Fruit fly (Drosophila melanogaster) whole organism, embryonic: ENCODE results near the gene Apoltp.

ENCODE experiments used
- ATbp ChIP-seq: fragments of 200-800 bp; sonication (Bioruptor generic); optimal IDR thresholded peaks from 2 replicates; lab custom pipeline; 2017; ENCODE audit warnings: missing biosample characterization, mild to moderate bottlenecking, missing genetic modification characterization, missing genetic modification reagents
- CG10654 ChIP-seq: fragments of 200-800 bp; sonication (Bioruptor generic); optimal IDR thresholded peaks from 2 replicates; lab custom pipeline; 2016; ENCODE audit warnings: missing biosample characterization, missing genetic modification characterization
- CG12299 ChIP-seq: fragments of 200-800 bp; sonication (Bioruptor generic); optimal IDR thresholded peaks from 2 replicates; lab custom pipeline; 2018; ENCODE audit warnings: missing biosample characterization, mild to moderate bottlenecking, missing genetic modification characterization
- CG12942 ChIP-seq: fragments of 200-800 bp; sonication (Bioruptor generic); optimal IDR thresholded peaks from 3 replicates; lab custom pipeline; 2016; ENCODE audit warnings: missing biosample characterization, missing genetic modification characterization
- CG13287 ChIP-seq: fragments of 200-800 bp; sonication (Bioruptor generic); IDR thresholded peaks from 2 replicates; pipeline ENCODE4 v1.3.6; 2022; ENCODE audit warnings: missing biosample characterization, missing genetic modification characterization; ENCODE audit not compliant: partially characterized antibody
- CG14050 ChIP-seq: fragments of 200-800 bp; sonication (Bioruptor generic); IDR thresholded peaks from 3 replicates; pipeline ENCODE4 v1.3.6; 2022; ENCODE audit warnings: missing biosample characterization, missing genetic modification characterization
- CG1602 ChIP-seq: fragments of 200-800 bp; sonication (Bioruptor generic); optimal IDR thresholded peaks from 3 replicates; lab custom pipeline; 2016; ENCODE audit warnings: missing biosample characterization, missing genetic modification characterization
- CG16813 ChIP-seq: fragments of 200-800 bp; sonication (Bioruptor generic); IDR thresholded peaks from 3 replicates; pipeline ENCODE4 v1.3.6; 2022; ENCODE audit warnings: missing biosample characterization, missing genetic modification characterization; ENCODE audit not compliant: partially characterized antibody
- CG17186 ChIP-seq: fragments of 200-800 bp; sonication (Bioruptor generic); optimal IDR thresholded peaks from 3 replicates; lab custom pipeline; 2017; ENCODE audit warnings: missing biosample characterization, missing genetic modification reagents, missing genetic modification characterization
- CG17328 ChIP-seq: fragments of 200-800 bp; sonication (Bioruptor generic); IDR thresholded peaks from 2 replicates; pipeline ENCODE4 v1.3.6; 2022; ENCODE audit warnings: missing biosample characterization, missing genetic modification characterization
- CG17359 ChIP-seq: fragments of 200-800 bp; sonication (Bioruptor generic); optimal IDR thresholded peaks from 3 replicates; lab custom pipeline; 2018; ENCODE audit warnings: missing biosample characterization, mild to moderate bottlenecking, missing genetic modification characterization, moderate library complexity
- CG31224 ChIP-seq: fragments of 200-800 bp; sonication (Bioruptor generic); IDR thresholded peaks from 2 replicates; pipeline ENCODE4 v1.3.6; 2022; ENCODE audit warnings: missing biosample characterization, missing genetic modification characterization
- CG34376 ChIP-seq: fragments of 200-800 bp; sonication (Bioruptor generic); optimal IDR thresholded peaks from 2 replicates; lab custom pipeline; 2018; ENCODE audit warnings: missing biosample characterization, mild to moderate bottlenecking, missing genetic modification characterization
- CG3726 ChIP-seq: fragments of 200-800 bp; sonication (Bioruptor generic); IDR thresholded peaks from 3 replicates; pipeline ENCODE4, ENCODE4 v1.3.6; 2022; ENCODE audit warnings: missing biosample characterization, missing genetic modification characterization
- CG4730 ChIP-seq: fragments of 200-800 bp; sonication (Bioruptor generic); IDR thresholded peaks from 2 replicates; pipeline ENCODE4 v1.3.6; 2022; ENCODE audit warnings: missing biosample characterization, missing genetic modification characterization
- CG6175 ChIP-seq: fragments of 200-800 bp; sonication (Bioruptor generic); IDR thresholded peaks from 3 replicates; pipeline ENCODE4 v1.3.6; 2022; ENCODE audit warnings: missing biosample characterization, missing genetic modification characterization
- CG6254 ChIP-seq: fragments of 200-800 bp; sonication (Bioruptor generic); optimal IDR thresholded peaks from 3 replicates; lab custom pipeline; 2017; ENCODE audit warnings: mild to moderate bottlenecking, missing biosample characterization, missing genetic modification reagents, missing genetic modification characterization
- CG6654 ChIP-seq: fragments of 200-800 bp; sonication (Bioruptor generic); optimal IDR thresholded peaks from 2 replicates; lab custom pipeline; 2017; ENCODE audit warnings: missing biosample characterization, mild to moderate bottlenecking, missing genetic modification characterization
- CG6683 ChIP-seq: fragments of 200-800 bp; sonication (Bioruptor generic); optimal IDR thresholded peaks from 2 replicates; lab custom pipeline; 2017; ENCODE audit warnings: missing biosample characterization, mild to moderate bottlenecking, missing genetic modification characterization, missing genetic modification reagents
- CG9215 ChIP-seq: fragments of 200-800 bp; sonication (Bioruptor generic); IDR thresholded peaks from 2 replicates; pipeline ENCODE4 v1.3.6; 2022; ENCODE audit warnings: missing biosample characterization, missing genetic modification characterization
- CG9727 ChIP-seq: fragments of 200-800 bp; sonication (Bioruptor generic); optimal IDR thresholded peaks from 3 replicates; lab custom pipeline; 2017; ENCODE audit warnings: missing biosample characterization, mild to moderate bottlenecking, missing genetic modification characterization
- Dip3 ChIP-seq: fragments of 200-800 bp; sonication (Bioruptor generic); optimal IDR thresholded peaks from 3 replicates; lab custom pipeline; 2016; ENCODE audit warnings: missing biosample characterization, missing genetic modification characterization
- Dp ChIP-seq: fragments of 200-800 bp; sonication (Bioruptor generic); optimal IDR thresholded peaks from 2 replicates; lab custom pipeline; 2018; ENCODE audit warnings: missing biosample characterization, mild to moderate bottlenecking, missing genetic modification characterization, moderate library complexity
- HHEX ChIP-seq: fragments of 200-800 bp; sonication (Bioruptor generic); optimal IDR thresholded peaks from 3 replicates; lab custom pipeline; 2017; ENCODE audit warnings: missing biosample characterization, mild to moderate bottlenecking, missing genetic modification characterization, missing genetic modification reagents
- Jarid2 ChIP-seq: fragments of 200-800 bp; sonication (Bioruptor generic); optimal IDR thresholded peaks from 3 replicates; lab custom pipeline; 2017; ENCODE audit warnings: mild to moderate bottlenecking, missing biosample characterization, missing genetic modification reagents, missing genetic modification characterization
- Lhr ChIP-seq: fragments of 200-800 bp; sonication (Bioruptor generic); optimal IDR thresholded peaks from 3 replicates; lab custom pipeline; 2017; ENCODE audit warnings: mild to moderate bottlenecking, missing biosample characterization, missing genetic modification reagents, missing genetic modification characterization
- Lim3 ChIP-seq: fragments of 200-800 bp; sonication (Bioruptor generic); IDR thresholded peaks from 2 replicates; pipeline ENCODE4 v1.3.6; 2022; ENCODE audit warnings: missing biosample characterization, missing genetic modification characterization
- MBD-R2 ChIP-seq: fragments of 200-800 bp; sonication (Bioruptor generic); IDR thresholded peaks from 2 replicates; pipeline ENCODE4 v1.3.6; 2022; ENCODE audit warnings: missing biosample characterization, missing genetic modification characterization
- MTF-1 ChIP-seq: fragments of 200-800 bp; sonication (Bioruptor generic); optimal IDR thresholded peaks from 2 replicates; lab custom pipeline; 2018; ENCODE audit warnings: missing biosample characterization, mild to moderate bottlenecking, missing genetic modification characterization, borderline replicate concordance
- NC2α ChIP-seq: fragments of 200-800 bp; sonication (Bioruptor generic); optimal IDR thresholded peaks from 2 replicates; lab custom pipeline; 2016; ENCODE audit warnings: missing biosample characterization, missing genetic modification characterization
- NC2β ChIP-seq: fragments of 200-800 bp; sonication (Bioruptor generic); optimal IDR thresholded peaks from 2 replicates; lab custom pipeline; 2016; ENCODE audit warnings: missing biosample characterization, missing genetic modification characterization
- Nf-YB ChIP-seq: fragments of 200-800 bp; sonication (Bioruptor generic); optimal IDR thresholded peaks from 3 replicates; lab custom pipeline; 2019; ENCODE audit warnings: missing biosample characterization, mild to moderate bottlenecking, missing genetic modification characterization, moderate library complexity
- Oli ChIP-seq: fragments of 200-800 bp; sonication (Bioruptor generic); optimal IDR thresholded peaks from 2 replicates; lab custom pipeline; 2018; ENCODE audit warnings: missing biosample characterization, mild to moderate bottlenecking, missing genetic modification characterization, moderate library complexity
- Optix ChIP-seq: fragments of 200-800 bp; sonication (Bioruptor generic); IDR thresholded peaks from 3 replicates; pipeline ENCODE4 v1.3.6; 2022; ENCODE audit warnings: missing biosample characterization, missing genetic modification characterization
- Ssrp ChIP-seq: fragments of 200-800 bp; sonication (Bioruptor generic); optimal IDR thresholded peaks from 2 replicates; lab custom pipeline; 2018; ENCODE audit warnings: missing biosample characterization, mild to moderate bottlenecking, missing genetic modification characterization, moderate library complexity
- Xrp1 ChIP-seq: fragments of 200-800 bp; sonication (Bioruptor generic); IDR thresholded peaks from 2 replicates; pipeline ENCODE4 v1.3.6; 2022; ENCODE audit warnings: missing biosample characterization, missing genetic modification characterization
- amos ChIP-seq: fragments of 200-800 bp; sonication (Bioruptor generic); IDR thresholded peaks from 2 replicates; pipeline ENCODE4 v1.3.6; 2022; ENCODE audit warnings: missing biosample characterization, missing genetic modification characterization; ENCODE audit not compliant: partially characterized antibody
- chif ChIP-seq, 2 experiments: fragments of 200-800 bp; sonication (Bioruptor generic); optimal IDR thresholded peaks; 3 replicates each; lab custom pipeline; 2016; ENCODE audit warnings: missing biosample characterization in 2 of 2, missing genetic modification characterization in 2 of 2
- crol ChIP-seq: fragments of 200-800 bp; sonication (Bioruptor generic); IDR thresholded peaks from 2 replicates; pipeline ENCODE4 v1.3.6; 2022; ENCODE audit warnings: missing biosample characterization, missing genetic modification characterization
- gro ChIP-seq: fragments of 200-800 bp; sonication (Bioruptor generic); optimal IDR thresholded peaks from 2 replicates; lab custom pipeline; 2016; ENCODE audit warnings: missing biosample characterization, missing genetic modification characterization
- h ChIP-seq: fragments of >200 bp; optimal IDR thresholded peaks from 2 replicates; lab custom pipeline; 2017
- p53 ChIP-seq: fragments of 200-800 bp; sonication (Bioruptor generic); optimal IDR thresholded peaks from 2 replicates; lab custom pipeline; 2016; ENCODE audit warnings: missing biosample characterization, missing genetic modification characterization
- sens-2 ChIP-seq: fragments of 200-800 bp; sonication (Bioruptor generic); IDR thresholded peaks from 2 replicates; pipeline ENCODE4 v1.3.6; 2022; ENCODE audit warnings: missing biosample characterization, missing genetic modification characterization
- slou ChIP-seq: fragments of 200-800 bp; sonication (Bioruptor generic); optimal IDR thresholded peaks from 3 replicates; lab custom pipeline; 2016; ENCODE audit warnings: missing biosample characterization, missing genetic modification characterization
- tio ChIP-seq: fragments of 200-800 bp; sonication (Bioruptor generic); optimal IDR thresholded peaks from 2 replicates; lab custom pipeline; 2017; ENCODE audit warnings: missing biosample characterization, missing genetic modification characterization, inconsistent platforms
- tll ChIP-seq, 2 experiments: fragments of 200-800 bp in 1 of 2; fragments of >200 bp in 1 of 2; sonication (Bioruptor generic) in 1 of 2; optimal IDR thresholded peaks; 2 replicates each; lab custom pipeline; 2017 to 2019; ENCODE audit warnings: missing biosample characterization in 2 of 2, missing genetic modification characterization in 2 of 2, mild to moderate bottlenecking in 1 of 2, moderate library complexity in 1 of 2
- yki ChIP-seq: fragments of >200 bp; optimal IDR thresholded peaks from 3 replicates; lab custom pipeline; 2018

Apoltp gene

dm6 chr2L:9598390-9598789 is 35.6 kb upstream of the Apoltp start (continued):
- TF ChIP-seq CG12299 (tag; lab: Kevin White, UChicago) = no peak
- peak; percentile 38; the same call in 1 of the 2 replicates for TF ChIP-seq CG9215 (GFP tag; lab: Robert Waterston, UW)
- TF ChIP-seq CG31224 (GFP tag; lab: Robert Waterston, UW) = peak; percentile 59
- peak; percentile 84 for TF ChIP-seq sens-2 (GFP tag; lab: Robert Waterston, UW)
- peak; percentile 3 for TF ChIP-seq CG12942 (GFP tag; lab: Kevin White, UChicago)
- TF ChIP-seq CG13287 (GFP tag; lab: Robert Waterston, UW) = no peak
- TF ChIP-seq Optix (GFP tag; lab: Robert Waterston, UW) = peak; percentile 79
- no peak for TF ChIP-seq slou (GFP tag; lab: Kevin White, UChicago)
- no peak for TF ChIP-seq CG17186 (GFP tag; lab: Kevin White, UChicago)
- TF ChIP-seq Dp (GFP tag; lab: Kevin White, UChicago) = no peak
- peak; percentile 87 for TF ChIP-seq CG17328 (GFP tag; lab: Robert Waterston, UW)
- no peak for TF ChIP-seq MBD-R2 (GFP tag; lab: Robert Waterston, UW)
- TF ChIP-seq tio (GFP tag; lab: Kevin White, UChicago) = peak; percentile 0
- TF ChIP-seq Oli = peak; percentile 67
- peak; percentile 6 for TF ChIP-seq CG10654
- peak; percentile 94 for TF ChIP-seq Xrp1 (GFP tag; lab: Robert Waterston, UW)
- TF ChIP-seq tll (GFP tag; optimal IDR thresholded peaks at IDR 0.05; lab: Kevin White, UChicago) = peak in 1 of 2 experiments; percentile 21
- peak; percentile 31 for TF ChIP-seq Lhr (GFP tag; lab: Kevin White, UChicago)
- no peak for TF ChIP-seq CG34376 (GFP tag; lab: Kevin White, UChicago)
- TF ChIP-seq Ssrp (tag; lab: Kevin White, UChicago) = peak; percentile 71
- TF ChIP-seq ATbp (GFP tag; lab: Kevin White, UChicago) = peak; percentile 53
- TF ChIP-seq CG14050 (GFP tag; lab: Robert Waterston, UW) = peak; percentile 59; the same call in 2 of the 3 replicates
- no peak for TF ChIP-seq CG6683 (GFP tag; lab: Kevin White, UChicago)
- peak; percentile 70 for TF ChIP-seq CG6254 (GFP tag; lab: Kevin White, UChicago)
- TF ChIP-seq CG9727 (GFP tag; lab: Kevin White, UChicago) = peak; percentile 87
- TF ChIP-seq Dip3 (GFP tag; lab: Kevin White, UChicago) = no peak
- TF ChIP-seq Jarid2 (GFP tag; lab: Kevin White, UChicago) = peak; percentile 14
- no peak for TF ChIP-seq amos
- TF ChIP-seq p53 (GFP tag; lab: Kevin White, UChicago) = no peak
- TF ChIP-seq CG17359 (tag; lab: Kevin White, UChicago) = peak; percentile 60
- TF ChIP-seq h (lab: Kevin White, UChicago) = no peak
- TF ChIP-seq yki = no peak
- TF ChIP-seq NC2β (GFP tag; lab: Kevin White, UChicago) = no peak
- no peak for TF ChIP-seq gro (GFP tag; lab: Kevin White, UChicago)
- no peak for TF ChIP-seq CG16813 (GFP tag; lab: Robert Waterston, UW)
- 0 out of 3 replicates have a peak, but pooled peaks have one; percentile 39 for TF ChIP-seq CG6175 (GFP tag; lab: Robert Waterston, UW)
- TF ChIP-seq CG1602 (GFP tag; lab: Kevin White, UChicago) = peak; percentile 48
- peak; percentile 8 for TF ChIP-seq HHEX (GFP tag; lab: Kevin White, UChicago)
- no peak for TF ChIP-seq Lim3 (GFP tag; lab: Robert Waterston, UW)
- TF ChIP-seq chif (GFP tag; optimal IDR thresholded peaks at IDR 0.05; lab: Kevin White, UChicago) = peak in 1 of 2 experiments; percentile 49
- TF ChIP-seq MTF-1 = no peak
- peak; percentile 43; the same call in 1 of the 2 replicates for TF ChIP-seq crol (GFP tag; lab: Robert Waterston, UW)
- TF ChIP-seq Nf-YB (GFP tag; lab: Kevin White, UChicago) = peak; percentile 22
- peak; percentile 6 for TF ChIP-seq CG6654 (GFP tag; lab: Kevin White, UChicago)
- peak; percentile 51; the same call in 1 of the 2 replicates for TF ChIP-seq CG4730
- no peak for TF ChIP-seq NC2α (GFP tag; lab: Kevin White, UChicago)
- TF ChIP-seq CG3726 = 0 out of 3 replicates have a peak, but pooled peaks have one; percentile 57
